Worm (Caenorhabditis elegans) whole organism, L2 larva: ENCODE results near the gene F41H10.3.

Experiments
- C34F6.9 ChIP-seq: fragments of 150-350 bp; optimal IDR thresholded peaks from 2 replicates; lab custom pipeline; 2014; ENCODE audit warnings: missing biosample characterization, missing genetic modification characterization
- F13H6.1 ChIP-seq: sonication (generic microtip); optimal IDR thresholded peaks from 2 replicates; lab custom pipeline; 2016; ENCODE audit warnings: missing genetic modification characterization, missing compliant biosample characterization
- R02D3.7 ChIP-seq: fragments of 150-350 bp; optimal IDR thresholded peaks from 2 replicates; lab custom pipeline; 2014; ENCODE audit warnings: missing biosample characterization, missing genetic modification characterization
- Y55F3AM.14 ChIP-seq: fragments of 200-800 bp; sonication (Bioruptor generic); optimal IDR thresholded peaks from 2 replicates; lab custom pipeline; 2018; ENCODE audit warnings: mild to moderate bottlenecking, missing genetic modification characterization, missing compliant biosample characterization
- ZK546.5 ChIP-seq: sonication (generic microtip); optimal IDR thresholded peaks from 2 replicates; lab custom pipeline; 2017; ENCODE audit warnings: missing biosample characterization, missing genetic modification characterization
- alr-1 ChIP-seq: fragments of 150-350 bp; optimal IDR thresholded peaks from 2 replicates; lab custom pipeline; 2014; ENCODE audit warnings: missing biosample characterization, missing genetic modification characterization
- aly-2 ChIP-seq: fragments of 150-350 bp; optimal IDR thresholded peaks from 2 replicates; lab custom pipeline; 2014; ENCODE audit warnings: missing biosample characterization, missing genetic modification characterization
- ama-1 ChIP-seq: fragments of 150-350 bp; optimal IDR thresholded peaks from 2 replicates; lab custom pipeline; 2018; ENCODE audit warnings: inconsistent platforms
- blmp-1 ChIP-seq: sonication (generic microtip); optimal IDR thresholded peaks from 2 replicates; lab custom pipeline; 2017; ENCODE audit warnings: missing genetic modification characterization, mild to moderate bottlenecking, missing compliant biosample characterization, antibody characterized with exemption, moderate library complexity; ENCODE audit not compliant: insufficient read depth
- crh-2 ChIP-seq: sonication (generic microtip); optimal IDR thresholded peaks from 2 replicates; lab custom pipeline; 2017; ENCODE audit warnings: missing biosample characterization, missing genetic modification characterization
- dmd-4 ChIP-seq: sonication (generic microtip); optimal IDR thresholded peaks from 2 replicates; lab custom pipeline; 2017; ENCODE audit warnings: missing biosample characterization, missing genetic modification characterization
- elt-1 ChIP-seq: fragments of 150-350 bp; optimal IDR thresholded peaks from 2 replicates; lab custom pipeline; 2014; ENCODE audit warnings: missing biosample characterization, missing genetic modification characterization
- fos-1 ChIP-seq: fragments of 150-350 bp; optimal IDR thresholded peaks from 2 replicates; lab custom pipeline; 2014; ENCODE audit warnings: missing biosample characterization, missing genetic modification characterization
- gmeb-1 ChIP-seq: fragments of 150-350 bp; optimal IDR thresholded peaks from 2 replicates; lab custom pipeline; 2014; ENCODE audit warnings: missing biosample characterization, missing genetic modification characterization
- lin-13 ChIP-seq: fragments of 150-350 bp; optimal IDR thresholded peaks from 2 replicates; lab custom pipeline; 2014; ENCODE audit warnings: missing biosample characterization, missing genetic modification reagents, missing genetic modification characterization
- lsy-2 ChIP-seq, 2 experiments: fragments of 150-350 bp in 1 of 2; sonication (generic microtip) in 1 of 2; optimal IDR thresholded peaks; 2 replicates each; lab custom pipeline; 2014 to 2017; ENCODE audit warnings: missing biosample characterization in 2 of 2, missing genetic modification characterization in 2 of 2
- mbf-1 ChIP-seq: sonication (generic microtip); optimal IDR thresholded peaks from 2 replicates; lab custom pipeline; 2017; ENCODE audit warnings: missing biosample characterization, missing genetic modification characterization
- nhr-10 ChIP-seq: sonication (generic microtip); optimal IDR thresholded peaks from 2 replicates; lab custom pipeline; 2017; ENCODE audit warnings: missing biosample characterization, missing genetic modification characterization
- nhr-11 ChIP-seq: fragments of 150-350 bp; optimal IDR thresholded peaks from 2 replicates; lab custom pipeline; 2014; ENCODE audit warnings: missing biosample characterization, missing genetic modification characterization
- nhr-129 ChIP-seq: fragments of 150-350 bp; optimal IDR thresholded peaks from 2 replicates; lab custom pipeline; 2014; ENCODE audit warnings: missing biosample characterization, missing genetic modification characterization
- nhr-23 ChIP-seq: fragments of 150-350 bp; optimal IDR thresholded peaks from 2 replicates; lab custom pipeline; 2014; ENCODE audit warnings: missing biosample characterization, missing genetic modification reagents, missing genetic modification characterization
- nhr-237 ChIP-seq: fragments of 150-350 bp; optimal IDR thresholded peaks from 2 replicates; lab custom pipeline; 2014; ENCODE audit warnings: missing biosample characterization, missing genetic modification characterization
- nhr-25 ChIP-seq: fragments of 150-350 bp; sonication (generic microtip); optimal IDR thresholded peaks from 3 replicates; lab custom pipeline; 2014; ENCODE audit warnings: missing biosample characterization, missing genetic modification characterization
- nhr-6 ChIP-seq: fragments of 150-350 bp; optimal IDR thresholded peaks from 2 replicates; lab custom pipeline; 2014; ENCODE audit warnings: missing biosample characterization, missing genetic modification characterization
- nhr-77 ChIP-seq: fragments of 150-350 bp; optimal IDR thresholded peaks from 2 replicates; lab custom pipeline; 2014; ENCODE audit warnings: missing biosample characterization, missing genetic modification characterization
- peb-1 ChIP-seq: fragments of 150-350 bp; optimal IDR thresholded peaks from 2 replicates; lab custom pipeline; 2014; ENCODE audit warnings: missing biosample characterization, missing genetic modification characterization
- sem-4 ChIP-seq: fragments of 150-350 bp; optimal IDR thresholded peaks from 2 replicates; lab custom pipeline; 2014; ENCODE audit warnings: missing biosample characterization, missing genetic modification reagents, missing genetic modification characterization
- skn-1 ChIP-seq: sonication (generic microtip); optimal IDR thresholded peaks from 2 replicates; lab custom pipeline; 2017; ENCODE audit warnings: missing biosample characterization, missing genetic modification characterization
- sma-3 ChIP-seq: sonication (generic microtip); optimal IDR thresholded peaks from 2 replicates; lab custom pipeline; 2016; ENCODE audit warnings: missing genetic modification reagents, missing genetic modification characterization, missing compliant biosample characterization
- sma-9 ChIP-seq, 2 experiments: fragments of 150-350 bp in 1 of 2; sonication (generic microtip) in 1 of 2; optimal IDR thresholded peaks; 2 replicates each; lab custom pipeline; 2014 to 2016; ENCODE audit warnings: missing genetic modification characterization in 2 of 2, mild to moderate bottlenecking in 1 of 2, missing biosample characterization in 1 of 2, missing compliant biosample characterization in 1 of 2, missing genetic modification reagents in 1 of 2, moderate library complexity in 1 of 2
- unc-55 ChIP-seq: fragments of 150-350 bp; sonication (generic microtip); optimal IDR thresholded peaks from 3 replicates; lab custom pipeline; 2014; ENCODE audit warnings: missing biosample characterization, missing genetic modification reagents, missing genetic modification characterization
- unc-62 ChIP-seq: fragments of 150-350 bp; optimal IDR thresholded peaks from 2 replicates; lab custom pipeline; 2014; ENCODE audit warnings: missing biosample characterization, missing genetic modification reagents, missing genetic modification characterization
- ztf-1 ChIP-seq: fragments of 200-800 bp; sonication (Bioruptor generic); conservative IDR thresholded peaks from 2 replicates; pipeline ENCODE4 v1.3.6; 2022; ENCODE audit warnings: missing genetic modification characterization, missing compliant biosample characterization

Gene F41H10.3

ce11 chrIV:5405345-5405744 lies 35.7 kb downstream of the F41H10.3 start, which contains the start of gene ZK616.61:
ZK616.61 (plus strand) TSS chrIV:5405645.
- TF ChIP-seq alr-1 (tag; lab: Kevin White, UChicago) (no peak), ZK546.5 (tag; lab: Kevin White, UChicago) (no peak), lsy-2 (tag; optimal IDR thresholded peaks at IDR 0.05; lab: Kevin White, UChicago) (no peak), F13H6.1 (tag; lab: Kevin White, UChicago) (no peak), nhr-11 (no peak), ama-1 (lab: Kevin White, UChicago) (no peak), nhr-6 (tag; lab: Kevin White, UChicago) (no peak), lin-13 (GFP tag; lab: Kevin White, UChicago) (no peak)

ce11 chrIV:5409112-5409511 lies 39.5 kb downstream of the F41H10.3 start:
- TF ChIP-seq nhr-6 (tag; lab: Kevin White, UChicago) (no peak), blmp-1 (tag; lab: Kevin White, UChicago) (no peak), ama-1 (lab: Kevin White, UChicago) (no peak), nhr-25 (tag; lab: Kevin White, UChicago) (no peak), mbf-1 (no peak), C34F6.9 (tag; lab: Kevin White, UChicago) (no peak), aly-2 (tag; lab: Kevin White, UChicago) (no peak), fos-1 (no peak), unc-62 (GFP tag; lab: Kevin White, UChicago) (no peak), crh-2 (no peak), nhr-10 (no peak), gmeb-1 (tag; lab: Kevin White, UChicago) (no peak), R02D3.7 (tag; lab: Kevin White, UChicago) (no peak), sem-4 (tag; lab: Kevin White, UChicago) (no peak), nhr-237 (no peak)
- TF ChIP-seq, all 48 proteins: peak for 0

ce11 chrIV:5411120-5411519 lies 41.5 kb downstream of the F41H10.3 start, which contains the start of gene ZK616.65:
ZK616.65 (minus strand) TSS chrIV:5411220.
- TF ChIP-seq sma-9 (GFP tag; optimal IDR thresholded peaks at IDR 0.05; lab: Kevin White, UChicago) (no peak), sma-9 (tag; optimal IDR thresholded peaks at IDR 0.05; lab: Kevin White, UChicago) (no peak), F13H6.1 (tag; lab: Kevin White, UChicago) (no peak), nhr-129 (tag; lab: Kevin White, UChicago) (no peak), nhr-23 (tag; lab: Kevin White, UChicago) (no peak), ztf-1 (no peak), nhr-77 (tag; lab: Kevin White, UChicago) (no peak), peb-1 (tag; lab: Kevin White, UChicago) (no peak), sma-3 (no peak), ama-1 (lab: Kevin White, UChicago) (no peak), C34F6.9 (tag; lab: Kevin White, UChicago) (no peak), unc-55 (GFP tag; lab: Kevin White, UChicago) (no peak), crh-2 (no peak), nhr-25 (tag; lab: Kevin White, UChicago) (no peak), skn-1 (tag; lab: Kevin White, UChicago) (no peak), dmd-4 (tag; lab: Kevin White, UChicago) (no peak), unc-62 (GFP tag; lab: Kevin White, UChicago) (no peak), ZK546.5 (tag; lab: Kevin White, UChicago) (no peak), blmp-1 (tag; lab: Kevin White, UChicago) (no peak)

- TF ChIP-seq ama-1 (lab: Kevin White, UChicago) (no peak), nhr-77 (tag; lab: Kevin White, UChicago) (no peak), nhr-129 (tag; lab: Kevin White, UChicago) (no peak), gmeb-1 (tag; lab: Kevin White, UChicago) (no peak), elt-1 (tag; lab: Kevin White, UChicago) (no peak), aly-2 (tag; lab: Kevin White, UChicago) (no peak), blmp-1 (tag; lab: Kevin White, UChicago) (no peak), sem-4 (tag; lab: Kevin White, UChicago) (no peak), crh-2 (no peak), peb-1 (tag; lab: Kevin White, UChicago) (no peak), Y55F3AM.14 (GFP tag; lab: Kevin White, UChicago) (no peak), dmd-4 (tag; lab: Kevin White, UChicago) (no peak), alr-1 (tag; lab: Kevin White, UChicago) (no peak), lsy-2 (tag; optimal IDR thresholded peaks at IDR 0.05; lab: Kevin White, UChicago) (no peak), skn-1 (tag; lab: Kevin White, UChicago) (no peak), mbf-1 (no peak), C34F6.9 (tag; lab: Kevin White, UChicago) (no peak)
- TF ChIP-seq, all 48 proteins: peak for 0
These were observed 42.2 kb downstream of the F41H10.3 start, which contains the start of gene ZK616.8 for ce11 chrIV:5411641-5412337. ZK616.8 (minus strand) TSS chrIV:5412193.
